Worm (Caenorhabditis elegans) whole organism, mixed stage, embryonic: ENCODE measurements around the gene F54E4.2.

Experiments
- bed-3 ChIP-seq: fragments of 200-800 bp; sonication (Bioruptor generic); optimal IDR thresholded peaks from 3 replicates; lab custom pipeline; 2018; ENCODE audit warnings: mild to moderate bottlenecking, missing genetic modification characterization, moderate library complexity, missing compliant biosample characterization
- lin-13 ChIP-seq: fragments of 150-350 bp; optimal IDR thresholded peaks from 2 replicates; lab custom pipeline; 2014; ENCODE audit warnings: missing biosample characterization, missing genetic modification characterization
- lsy-2 ChIP-seq: fragments of 150-350 bp; optimal IDR thresholded peaks from 2 replicates; lab custom pipeline; 2014; ENCODE audit warnings: missing biosample characterization, missing genetic modification characterization
- mep-1 ChIP-seq: fragments of 150-350 bp; optimal IDR thresholded peaks from 2 replicates; lab custom pipeline; 2017; ENCODE audit warnings: missing biosample characterization, missing genetic modification reagents, missing genetic modification characterization, inconsistent platforms
- snpc-4 ChIP-seq: fragments of 150-350 bp; optimal IDR thresholded peaks from 2 replicates; lab custom pipeline; 2014; ENCODE audit warnings: missing biosample characterization, missing genetic modification characterization
- unc-39 ChIP-seq: fragments of 150-350 bp; optimal IDR thresholded peaks from 2 replicates; lab custom pipeline; 2014; ENCODE audit warnings: missing biosample characterization, missing genetic modification characterization

ce11 chrX:14593206-14593605 lies 35.5 kb downstream of the F54E4.2 start:
- TF ChIP-seq lsy-2 (tag; lab: Kevin White, UChicago) (no peak), mep-1 (no peak), unc-39 (tag; lab: Kevin White, UChicago) (no peak), snpc-4 (tag; lab: Kevin White, UChicago) (no peak), bed-3 (no peak), lin-13 (tag; lab: Kevin White, UChicago) (no peak)
